Worm (Caenorhabditis elegans) whole organism, midembryonic: Measurements from ENCODE around the gene Y73C8B.5.

Experiments used
- flt-1 ChIP-seq: fragments of 200-800 bp; sonication (Bioruptor generic); IDR thresholded peaks from 2 replicates; pipeline ENCODE4 v1.3.6; 2022; ENCODE audit warnings: missing genetic modification characterization, missing compliant biosample characterization
- med-1 ChIP-seq: sonication (generic microtip); optimal IDR thresholded peaks from 2 replicates; lab custom pipeline; 2017; ENCODE audit warnings: missing genetic modification characterization, mild to moderate bottlenecking, missing compliant biosample characterization, antibody characterized with exemption, missing genetic modification reagents; ENCODE audit not compliant: insufficient read depth
- ref-1 ChIP-seq: fragments of 200-800 bp; sonication (Bioruptor generic); conservative IDR thresholded peaks from 2 replicates; pipeline ENCODE4 v1.3.6; 2022; ENCODE audit warnings: missing genetic modification reagents, missing genetic modification characterization, missing compliant biosample characterization
- ztf-23 ChIP-seq: fragments of 200-800 bp; sonication (Bioruptor generic); IDR thresholded peaks from 2 replicates; pipeline ENCODE4 v1.3.6; 2022; ENCODE audit warnings: missing genetic modification reagents, missing genetic modification characterization, missing compliant biosample characterization

- TF ChIP-seq ztf-23 (GFP tag; lab: Robert Waterston, UW): no peak
- no peak for TF ChIP-seq flt-1 (GFP tag; lab: Robert Waterston, UW)
- TF ChIP-seq ref-1: no peak
- no peak for TF ChIP-seq med-1 (GFP tag; lab: Kevin White, UChicago)
Observed at ce11 chrV:3218604-3219003, 21.5 kb downstream of the Y73C8B.5 start.
